Worm (Caenorhabditis elegans) whole organism, L1 larva: Measurements from ENCODE around the gene ccpp-6.

Source experiments
- C16A3.4 ChIP-seq: fragments of 150-350 bp; optimal IDR thresholded peaks from 2 replicates; lab custom pipeline; 2014; ENCODE audit warnings: missing biosample characterization, missing genetic modification characterization
- Y116A8C.19 ChIP-seq: sonication (generic microtip); optimal IDR thresholded peaks from 2 replicates; lab custom pipeline; 2016; ENCODE audit warnings: missing compliant biosample characterization, missing genetic modification characterization, borderline replicate concordance
- alr-1 ChIP-seq: fragments of 200-800 bp; sonication (Bioruptor generic); optimal IDR thresholded peaks from 2 replicates; lab custom pipeline; 2018; ENCODE audit warnings: borderline replicate concordance, mild to moderate bottlenecking, missing genetic modification characterization, missing compliant biosample characterization
- aly-2 ChIP-seq: fragments of 150-350 bp; optimal IDR thresholded peaks from 2 replicates; lab custom pipeline; 2014; ENCODE audit warnings: missing biosample characterization, missing genetic modification characterization
- blmp-1 ChIP-seq: fragments of 150-350 bp; optimal IDR thresholded peaks from 2 replicates; lab custom pipeline; 2014; ENCODE audit warnings: missing biosample characterization, missing genetic modification characterization
- ceh-63 ChIP-seq: fragments of 200-800 bp; sonication (Bioruptor generic); optimal IDR thresholded peaks from 2 replicates; lab custom pipeline; 2018; ENCODE audit warnings: mild to moderate bottlenecking, missing genetic modification characterization, missing compliant biosample characterization
- ceh-8 ChIP-seq: fragments of 200-800 bp; sonication (Bioruptor generic); optimal IDR thresholded peaks from 2 replicates; lab custom pipeline; 2018; ENCODE audit warnings: mild to moderate bottlenecking, missing genetic modification characterization, moderate library complexity, missing compliant biosample characterization
- dpl-1 ChIP-seq, 3 experiments: fragments of 150-350 bp in 2 of 3; sonication (generic microtip) in 1 of 3; optimal IDR thresholded peaks; 2 replicates each; lab custom pipeline; 2014 to 2017; ENCODE audit warnings: missing biosample characterization in 3 of 3, missing genetic modification characterization in 3 of 3, missing genetic modification reagents in 3 of 3
- dsc-1 ChIP-seq: sonication (generic microtip); optimal IDR thresholded peaks from 2 replicates; lab custom pipeline; 2016; ENCODE audit warnings: mild to moderate bottlenecking, missing genetic modification characterization, missing compliant biosample characterization
- efl-1 ChIP-seq, 4 experiments: fragments of 150-350 bp; optimal IDR thresholded peaks in 3 of 4; peaks in 1 of 4; 1 replicate in 1 of 4; 2 replicates in 3 of 4; lab custom pipeline; 2014; ENCODE audit warnings: missing biosample characterization in 2 of 4, missing genetic modification characterization in 2 of 4, missing genetic modification reagents in 2 of 4
- efl-3 ChIP-seq: fragments of 200-800 bp; sonication (Bioruptor generic); optimal IDR thresholded peaks from 2 replicates; lab custom pipeline; 2018; ENCODE audit warnings: mild to moderate bottlenecking, missing genetic modification characterization, missing compliant biosample characterization
- elt-3 ChIP-seq, 6 experiments: fragments of 150-350 bp in 1 of 6; sonication (generic microtip); optimal IDR thresholded peaks; 2 replicates each; lab custom pipeline; 2017 to 2018; ENCODE audit warnings: missing biosample characterization in 6 of 6, missing genetic modification characterization in 6 of 6, inconsistent platforms in 1 of 6
- ets-5 ChIP-seq: fragments of 200-800 bp; sonication (Bioruptor generic); IDR thresholded peaks from 2 replicates; pipeline ENCODE4 v1.3.6; 2022; ENCODE audit warnings: missing genetic modification characterization, missing compliant biosample characterization
- fkh-4 ChIP-seq: sonication (generic microtip); optimal IDR thresholded peaks from 2 replicates; lab custom pipeline; 2016; ENCODE audit warnings: missing compliant biosample characterization, missing genetic modification characterization, borderline replicate concordance
- fkh-8 ChIP-seq: sonication (generic microtip); optimal IDR thresholded peaks from 2 replicates; lab custom pipeline; 2016; ENCODE audit warnings: mild to moderate bottlenecking, missing genetic modification characterization, missing compliant biosample characterization
- hpl-2 ChIP-seq: fragments of 150-350 bp; optimal IDR thresholded peaks from 2 replicates; lab custom pipeline; 2014; ENCODE audit warnings: missing biosample characterization, missing genetic modification reagents, missing genetic modification characterization
- isw-1 ChIP-seq: fragments of 200-800 bp; sonication (Bioruptor generic); IDR thresholded peaks from 2 replicates; pipeline ENCODE4 v1.3.6; 2022; ENCODE audit warnings: missing genetic modification characterization, missing compliant biosample characterization
- jun-1 ChIP-seq: fragments of 150-350 bp; optimal IDR thresholded peaks from 2 replicates; lab custom pipeline; 2014; ENCODE audit warnings: missing biosample characterization, missing genetic modification reagents, missing genetic modification characterization
- lin-14 ChIP-seq: fragments of 200-800 bp; sonication (Bioruptor generic); optimal IDR thresholded peaks from 2 replicates; lab custom pipeline; 2018; ENCODE audit warnings: mild to moderate bottlenecking, missing genetic modification characterization, moderate library complexity, missing compliant biosample characterization
- lin-35 ChIP-seq, 2 experiments: fragments of 150-350 bp; optimal IDR thresholded peaks; 2 replicates each; lab custom pipeline; 2014; ENCODE audit warnings: missing biosample characterization in 2 of 2, missing genetic modification characterization in 2 of 2, missing genetic modification reagents in 2 of 2
- lsy-2 ChIP-seq, 2 experiments: fragments of 150-350 bp; optimal IDR thresholded peaks; 2 replicates each; lab custom pipeline; 2014; ENCODE audit warnings: missing biosample characterization in 2 of 2, missing genetic modification characterization in 2 of 2
- nhr-12 ChIP-seq: sonication (generic microtip); optimal IDR thresholded peaks from 2 replicates; lab custom pipeline; 2017; ENCODE audit warnings: missing biosample characterization, missing genetic modification characterization
- nhr-20 ChIP-seq: sonication (generic microtip); optimal IDR thresholded peaks from 2 replicates; lab custom pipeline; 2016; ENCODE audit warnings: mild to moderate bottlenecking, missing genetic modification characterization, missing compliant biosample characterization
- nhr-47 ChIP-seq: sonication (generic microtip); optimal IDR thresholded peaks from 2 replicates; lab custom pipeline; 2016; ENCODE audit warnings: mild to moderate bottlenecking, missing genetic modification characterization, moderate library complexity, missing compliant biosample characterization
- nhr-71 ChIP-seq: sonication (generic microtip); optimal IDR thresholded peaks from 2 replicates; lab custom pipeline; 2016; ENCODE audit warnings: mild to moderate bottlenecking, missing genetic modification characterization, moderate library complexity, missing compliant biosample characterization
- nhr-76 ChIP-seq: sonication (generic microtip); optimal IDR thresholded peaks from 2 replicates; lab custom pipeline; 2017; ENCODE audit warnings: missing biosample characterization, missing genetic modification characterization
- nhr-84 ChIP-seq: sonication (generic microtip); optimal IDR thresholded peaks from 2 replicates; lab custom pipeline; 2017; ENCODE audit warnings: missing biosample characterization, missing genetic modification characterization
- nhr-85 ChIP-seq: sonication (generic microtip); peaks from one replicate; lab custom pipeline; 2016; ENCODE audit warnings: missing genetic modification characterization, inconsistent platforms, missing compliant biosample characterization
- nhr-90 ChIP-seq: sonication (generic microtip); optimal IDR thresholded peaks from 2 replicates; lab custom pipeline; 2016; ENCODE audit warnings: mild to moderate bottlenecking, missing genetic modification characterization, missing compliant biosample characterization; ENCODE audit not compliant: poor library complexity
- rnt-1 ChIP-seq: sonication (generic microtip); optimal IDR thresholded peaks from 2 replicates; lab custom pipeline; 2016; ENCODE audit warnings: mild to moderate bottlenecking, missing genetic modification characterization, moderate library complexity, missing compliant biosample characterization
- skn-1 ChIP-seq: fragments of 150-350 bp; optimal IDR thresholded peaks from 2 replicates; lab custom pipeline; 2014; ENCODE audit warnings: missing biosample characterization, missing genetic modification characterization
- snu-23 ChIP-seq: sonication (generic microtip); optimal IDR thresholded peaks from 2 replicates; lab custom pipeline; 2016; ENCODE audit warnings: missing genetic modification characterization, missing compliant biosample characterization
- sptf-1 ChIP-seq: fragments of 150-350 bp; optimal IDR thresholded peaks from 2 replicates; lab custom pipeline; 2014; ENCODE audit warnings: missing biosample characterization, missing genetic modification characterization
- sup-37 ChIP-seq: fragments of 200-800 bp; sonication (Bioruptor generic); optimal IDR thresholded peaks from 2 replicates; lab custom pipeline; 2018; ENCODE audit warnings: mild to moderate bottlenecking, missing genetic modification characterization, missing compliant biosample characterization
- swsn-7 ChIP-seq: sonication (generic microtip); optimal IDR thresholded peaks from 2 replicates; lab custom pipeline; 2016; ENCODE audit warnings: missing genetic modification characterization, missing compliant biosample characterization
- tlp-1 ChIP-seq: fragments of 150-350 bp; optimal IDR thresholded peaks from 2 replicates; lab custom pipeline; 2014; ENCODE audit warnings: missing biosample characterization, missing genetic modification characterization
- unc-130 ChIP-seq: fragments of 150-350 bp; optimal IDR thresholded peaks from 2 replicates; lab custom pipeline; 2017; ENCODE audit warnings: missing biosample characterization, missing genetic modification characterization, inconsistent platforms
- unc-98 ChIP-seq: fragments of 200-800 bp; sonication (Bioruptor generic); IDR thresholded peaks from 2 replicates; pipeline ENCODE4 v1.3.6; 2022; ENCODE audit warnings: missing genetic modification characterization, missing compliant biosample characterization
- xbp-1 ChIP-seq: sonication (generic microtip); optimal IDR thresholded peaks from 2 replicates; lab custom pipeline; 2016; ENCODE audit warnings: missing genetic modification characterization, missing compliant biosample characterization
- ztf-11 ChIP-seq, 2 experiments: sonication (generic microtip); optimal IDR thresholded peaks; 2 replicates each; lab custom pipeline; 2016 to 2017; ENCODE audit warnings: missing genetic modification characterization in 2 of 2, missing biosample characterization in 1 of 2, missing compliant biosample characterization in 1 of 2

The ccpp-6 gene

ce11 chrII:5378239-5378521, 8.9 kb downstream of the ccpp-6 start:
- TF ChIP-seq ceh-8 (GFP tag; lab: Kevin White, UChicago) (no peak), skn-1 (tag; lab: Kevin White, UChicago) (peak; percentile 92), sptf-1 (tag; lab: Kevin White, UChicago) (no peak), nhr-47 (tag; lab: Kevin White, UChicago) (peak; percentile 22), nhr-85 (tag; lab: Kevin White, UChicago) (peak; percentile 80), nhr-71 (tag; lab: Kevin White, UChicago) (peak; percentile 64), dsc-1 (tag; lab: Kevin White, UChicago) (no peak), lin-14 (GFP tag; lab: Kevin White, UChicago) (peak; percentile 17), ets-5 (no peak), nhr-20 (tag; lab: Kevin White, UChicago) (peak; percentile 60), lsy-2 (tag; optimal IDR thresholded peaks at IDR 0.05; lab: Kevin White, UChicago) (no peak), isw-1 (no peak), aly-2 (no peak), alr-1 (tag; lab: Kevin White, UChicago) (no peak), nhr-90 (tag; lab: Kevin White, UChicago) (peak; percentile 25), dpl-1 (GFP tag; optimal IDR thresholded peaks at IDR 0.05; lab: Kevin White, UChicago) (peak in 1 of 3 experiments; percentile 16), xbp-1 (tag; lab: Kevin White, UChicago) (peak; percentile 13), nhr-84 (tag; lab: Kevin White, UChicago) (no peak), ztf-11 (tag; optimal IDR thresholded peaks at IDR 0.05; lab: Kevin White, UChicago) (no peak), Y116A8C.19 (tag; lab: Kevin White, UChicago) (no peak), blmp-1 (tag; lab: Kevin White, UChicago) (no peak), C16A3.4 (tag; lab: Kevin White, UChicago) (no peak), lin-35 (GFP tag; optimal IDR thresholded peaks at IDR 0.05; lab: Kevin White, UChicago) (peak; percentile 13 to 47), nhr-12 (tag; lab: Kevin White, UChicago) (no peak), elt-3 (tag; optimal IDR thresholded peaks at IDR 0.05; lab: Kevin White, UChicago) (peak in 1 of 6 experiments; percentile 37), unc-98 (GFP tag; lab: Robert Waterston, UW) (no peak), rnt-1 (tag; lab: Kevin White, UChicago) (peak; percentile 12), snu-23 (peak; percentile 35), unc-130 (tag; lab: Kevin White, UChicago) (no peak), hpl-2 (GFP tag; lab: Kevin White, UChicago) (no peak), jun-1 (no peak)

ce11 chrII:5377467-5378238, 9.5 kb downstream of the ccpp-6 start, which contains the start of gene prdx-2:
Gene prdx-2, plus strand, starts transcription at chrII:5378195.
- TF ChIP-seq ceh-63 (no peak), lsy-2 (tag; optimal IDR thresholded peaks at IDR 0.05; lab: Kevin White, UChicago) (peak in 1 of 2 experiments; percentile 47), elt-3 (tag; optimal IDR thresholded peaks at IDR 0.05; lab: Kevin White, UChicago) (no peak), dsc-1 (tag; lab: Kevin White, UChicago) (no peak), sup-37 (GFP tag; lab: Kevin White, UChicago) (no peak), fkh-8 (tag; lab: Kevin White, UChicago) (peak; percentile 18), blmp-1 (tag; lab: Kevin White, UChicago) (peak; percentile 88), fkh-4 (tag; lab: Kevin White, UChicago) (no peak), lin-14 (GFP tag; lab: Kevin White, UChicago) (no peak), ets-5 (no peak), nhr-76 (tag; lab: Kevin White, UChicago) (no peak), unc-130 (tag; lab: Kevin White, UChicago) (no peak), alr-1 (tag; lab: Kevin White, UChicago) (no peak), efl-3 (GFP tag; lab: Kevin White, UChicago) (no peak), tlp-1 (tag; lab: Kevin White, UChicago) (no peak), rnt-1 (tag; lab: Kevin White, UChicago) (no peak), swsn-7 (tag; lab: Kevin White, UChicago) (no peak), efl-1 (optimal IDR thresholded peaks at IDR 0.05; lab: Kevin White, UChicago) (no peak), efl-1 (GFP tag; optimal IDR thresholded peaks at IDR 0.05 in 1 of 2; lab: Kevin White, UChicago) (peak in 1 of 2 experiments; percentile 40), skn-1 (tag; lab: Kevin White, UChicago) (no peak), nhr-71 (tag; lab: Kevin White, UChicago) (no peak)
